Fruit fly (Drosophila melanogaster) whole organism, embryonic: Measurements from ENCODE around the gene Cpr65Aw.

Experiments
- CG10267 ChIP-seq: fragments of 200-800 bp; sonication (Bioruptor generic); optimal IDR thresholded peaks from 2 replicates; lab custom pipeline; 2018; ENCODE audit warnings: missing biosample characterization, mild to moderate bottlenecking, missing genetic modification characterization, moderate library complexity
- CG10654 ChIP-seq: fragments of 200-800 bp; sonication (Bioruptor generic); optimal IDR thresholded peaks from 2 replicates; lab custom pipeline; 2016; ENCODE audit warnings: missing biosample characterization, missing genetic modification characterization
- CG10979 ChIP-seq: fragments of 200-800 bp; sonication (Bioruptor generic); optimal IDR thresholded peaks from 2 replicates; lab custom pipeline; 2018; ENCODE audit warnings: missing biosample characterization, mild to moderate bottlenecking, missing genetic modification characterization, moderate library complexity
- CG11085 ChIP-seq: fragments of 200-800 bp; sonication (Bioruptor generic); IDR thresholded peaks from 2 replicates; pipeline ENCODE4 v1.3.6; 2022; ENCODE audit warnings: missing biosample characterization, missing genetic modification characterization
- CG12104 ChIP-seq: fragments of 200-800 bp; sonication (Bioruptor generic); optimal IDR thresholded peaks from 3 replicates; lab custom pipeline; 2016; ENCODE audit warnings: missing biosample characterization, missing genetic modification characterization
- CG13287 ChIP-seq: fragments of 200-800 bp; sonication (Bioruptor generic); IDR thresholded peaks from 2 replicates; pipeline ENCODE4 v1.3.6; 2022; ENCODE audit warnings: missing biosample characterization, missing genetic modification characterization; ENCODE audit not compliant: partially characterized antibody
- CG14860 ChIP-seq: fragments of 200-800 bp; sonication (Bioruptor generic); IDR thresholded peaks from 3 replicates; pipeline ENCODE4 v1.3.6; 2022; ENCODE audit warnings: missing biosample characterization, missing genetic modification characterization; ENCODE audit not compliant: partially characterized antibody
- CG15269 ChIP-seq: fragments of 200-800 bp; sonication (Bioruptor generic); optimal IDR thresholded peaks from 2 replicates; lab custom pipeline; 2018; ENCODE audit warnings: missing biosample characterization, mild to moderate bottlenecking, missing genetic modification characterization, moderate library complexity
- CG16813 ChIP-seq: fragments of 200-800 bp; sonication (Bioruptor generic); IDR thresholded peaks from 3 replicates; pipeline ENCODE4 v1.3.6; 2022; ENCODE audit warnings: missing biosample characterization, missing genetic modification characterization; ENCODE audit not compliant: partially characterized antibody
- CG17802 ChIP-seq: fragments of 200-800 bp; sonication (Bioruptor generic); optimal IDR thresholded peaks from 2 replicates; lab custom pipeline; 2018; ENCODE audit warnings: missing biosample characterization, mild to moderate bottlenecking, missing genetic modification characterization, moderate library complexity
- CG31441 ChIP-seq: fragments of 200-800 bp; sonication (Bioruptor generic); IDR thresholded peaks from 2 replicates; pipeline ENCODE4 v1.3.6; 2022; ENCODE audit warnings: missing biosample characterization, missing genetic modification characterization
- CG33557 ChIP-seq: fragments of 200-800 bp; sonication (Bioruptor generic); optimal IDR thresholded peaks from 2 replicates; lab custom pipeline; 2019; ENCODE audit warnings: missing biosample characterization, mild to moderate bottlenecking, missing genetic modification characterization, moderate library complexity
- CG34224 ChIP-seq: fragments of 200-800 bp; sonication (Bioruptor generic); IDR thresholded peaks from 3 replicates; pipeline ENCODE4 v1.3.6; 2022; ENCODE audit warnings: missing biosample characterization, missing genetic modification characterization; ENCODE audit not compliant: partially characterized antibody
- CG3847 ChIP-seq: fragments of 200-800 bp; sonication (Bioruptor generic); IDR thresholded peaks from 2 replicates; pipeline ENCODE4 v1.3.6; 2022; ENCODE audit warnings: missing biosample characterization, missing genetic modification characterization
- CG6791 ChIP-seq: fragments of 200-800 bp; sonication (Bioruptor generic); IDR thresholded peaks from 3 replicates; pipeline ENCODE4 v1.3.6; 2022; ENCODE audit warnings: missing biosample characterization, missing genetic modification characterization; ENCODE audit not compliant: partially characterized antibody
- CG8290 ChIP-seq, 3 experiments: fragments of 200-800 bp; sonication (Bioruptor generic); optimal IDR thresholded peaks; 2 replicates each; lab custom pipeline; 2016 to 2019; ENCODE audit warnings: missing biosample characterization in 3 of 3, missing genetic modification characterization in 3 of 3, mild to moderate bottlenecking in 2 of 3, moderate library complexity in 1 of 3
- CG9437 ChIP-seq: fragments of 200-800 bp; sonication (Bioruptor generic); optimal IDR thresholded peaks from 2 replicates; lab custom pipeline; 2018; ENCODE audit warnings: missing biosample characterization, mild to moderate bottlenecking, missing genetic modification characterization
- Deaf1 ChIP-seq: fragments of 200-800 bp; optimal IDR thresholded peaks from 3 replicates; lab custom pipeline; 2019; ENCODE audit warnings: missing biosample characterization, mild to moderate bottlenecking, missing genetic modification characterization, moderate library complexity
- Dp ChIP-seq: fragments of 200-800 bp; sonication (Bioruptor generic); optimal IDR thresholded peaks from 2 replicates; lab custom pipeline; 2018; ENCODE audit warnings: missing biosample characterization, mild to moderate bottlenecking, missing genetic modification characterization, moderate library complexity
- E2f2 ChIP-seq: fragments of 200-800 bp; sonication (Bioruptor generic); IDR thresholded peaks from 2 replicates; pipeline ENCODE4 v1.3.6; 2022; ENCODE audit warnings: missing biosample characterization, missing genetic modification characterization
- MBD-R2 ChIP-seq: fragments of 200-800 bp; sonication (Bioruptor generic); IDR thresholded peaks from 2 replicates; pipeline ENCODE4 v1.3.6; 2022; ENCODE audit warnings: missing biosample characterization, missing genetic modification characterization
- Neu2 ChIP-seq: fragments of 200-800 bp; sonication (Bioruptor generic); optimal IDR thresholded peaks from 3 replicates; lab custom pipeline; 2016; ENCODE audit warnings: missing biosample characterization, missing genetic modification characterization, borderline replicate concordance
- Scr ChIP-seq: fragments of 200-800 bp; sonication (Bioruptor generic); IDR thresholded peaks from 2 replicates; pipeline ENCODE4 v1.3.6; 2022; ENCODE audit warnings: missing biosample characterization, missing genetic modification characterization; ENCODE audit not compliant: partially characterized antibody
- Sry-δ ChIP-seq: fragments of 200-800 bp; sonication (Bioruptor generic); optimal IDR thresholded peaks from 2 replicates; lab custom pipeline; 2016; ENCODE audit warnings: missing biosample characterization, missing genetic modification characterization
- Ssrp ChIP-seq: fragments of 200-800 bp; sonication (Bioruptor generic); optimal IDR thresholded peaks from 2 replicates; lab custom pipeline; 2018; ENCODE audit warnings: missing biosample characterization, mild to moderate bottlenecking, missing genetic modification characterization, moderate library complexity
- YL-1 ChIP-seq: fragments of 200-800 bp; sonication (Bioruptor generic); optimal IDR thresholded peaks from 3 replicates; lab custom pipeline; 2017; ENCODE audit warnings: missing biosample characterization, mild to moderate bottlenecking, missing genetic modification characterization
- amos ChIP-seq: fragments of 200-800 bp; sonication (Bioruptor generic); IDR thresholded peaks from 2 replicates; pipeline ENCODE4 v1.3.6; 2022; ENCODE audit warnings: missing biosample characterization, missing genetic modification characterization; ENCODE audit not compliant: partially characterized antibody
- az2 ChIP-seq: fragments of 200-800 bp; sonication (Bioruptor generic); optimal IDR thresholded peaks from 3 replicates; lab custom pipeline; 2016; ENCODE audit warnings: missing biosample characterization, missing genetic modification characterization
- crc ChIP-seq: fragments of 200-800 bp; sonication (Bioruptor generic); optimal IDR thresholded peaks from 2 replicates; lab custom pipeline; 2016; ENCODE audit warnings: missing biosample characterization, missing genetic modification characterization
- croc ChIP-seq: fragments of 200-800 bp; sonication (Bioruptor generic); conservative IDR thresholded peaks from 3 replicates; pipeline ENCODE4 v1.3.6; 2022; ENCODE audit warnings: missing biosample characterization, missing genetic modification characterization
- da ChIP-seq: fragments of 200-800 bp; sonication (Bioruptor generic); optimal IDR thresholded peaks from 2 replicates; lab custom pipeline; 2016; ENCODE audit warnings: missing biosample characterization, missing genetic modification characterization
- danr ChIP-seq: fragments of 200-800 bp; sonication (Bioruptor generic); IDR thresholded peaks from 2 replicates; pipeline ENCODE4 v1.3.6; 2022; ENCODE audit warnings: missing biosample characterization, missing genetic modification characterization
- dpn ChIP-seq, 2 experiments: fragments of 200-800 bp; sonication (Bioruptor generic); optimal IDR thresholded peaks; 3 replicates each; lab custom pipeline; 2016; ENCODE audit warnings: missing biosample characterization in 2 of 2, missing genetic modification characterization in 2 of 2
- ems ChIP-seq: fragments of 200-800 bp; sonication (Bioruptor generic); optimal IDR thresholded peaks from 3 replicates; lab custom pipeline; 2016; ENCODE audit warnings: missing biosample characterization, missing genetic modification characterization
- fd3F ChIP-seq: fragments of 200-800 bp; sonication (Bioruptor generic); optimal IDR thresholded peaks from 2 replicates; lab custom pipeline; 2018; ENCODE audit warnings: missing biosample characterization, mild to moderate bottlenecking, missing genetic modification characterization, moderate library complexity
- fd96Cb ChIP-seq: fragments of 200-800 bp; sonication (Bioruptor generic); optimal IDR thresholded peaks from 2 replicates; lab custom pipeline; 2018; ENCODE audit warnings: missing biosample characterization, mild to moderate bottlenecking, missing genetic modification characterization, moderate library complexity
- ind ChIP-seq: fragments of 200-800 bp; sonication (Bioruptor generic); optimal IDR thresholded peaks from 3 replicates; lab custom pipeline; 2016; ENCODE audit warnings: missing biosample characterization, missing genetic modification characterization
- lilli ChIP-seq: fragments of 200-800 bp; sonication (Bioruptor generic); optimal IDR thresholded peaks from 3 replicates; lab custom pipeline; 2016; ENCODE audit warnings: missing biosample characterization, missing genetic modification characterization
- lola ChIP-seq, 3 experiments: fragments of >200 bp in 2 of 3; fragments of 200-800 bp in 1 of 3; sonication (Bioruptor generic) in 1 of 3; optimal IDR thresholded peaks; 2 replicates each; lab custom pipeline; 2017 to 2019; ENCODE audit warnings: missing biosample characterization in 3 of 3, missing genetic modification characterization in 3 of 3, mild to moderate bottlenecking in 1 of 3, moderate library complexity in 1 of 3
- mam ChIP-seq: fragments of 200-800 bp; sonication (Bioruptor generic); optimal IDR thresholded peaks from 3 replicates; lab custom pipeline; 2016; ENCODE audit warnings: missing biosample characterization, missing genetic modification characterization
- mld ChIP-seq: fragments of 200-800 bp; sonication (Bioruptor generic); IDR thresholded peaks from 3 replicates; pipeline ENCODE4 v1.3.6; 2022; ENCODE audit warnings: missing biosample characterization, missing genetic modification characterization; ENCODE audit not compliant: partially characterized antibody
- nerfin-2 ChIP-seq: fragments of 200-800 bp; sonication (Bioruptor generic); IDR thresholded peaks from 2 replicates; pipeline ENCODE4 v1.3.6; 2022; ENCODE audit warnings: missing biosample characterization, missing genetic modification characterization; ENCODE audit not compliant: partially characterized antibody
- row ChIP-seq: fragments of 200-800 bp; sonication (Bioruptor generic); IDR thresholded peaks from 3 replicates; pipeline ENCODE4 v1.3.6; 2022; ENCODE audit warnings: missing biosample characterization, missing genetic modification characterization
- sna ChIP-seq: fragments of 200-800 bp; sonication (Bioruptor generic); IDR thresholded peaks from 2 replicates; pipeline ENCODE4 v1.3.6; 2022; ENCODE audit warnings: missing biosample characterization, missing genetic modification characterization; ENCODE audit not compliant: partially characterized antibody
- stwl ChIP-seq: fragments of 200-800 bp; sonication (Bioruptor generic); optimal IDR thresholded peaks from 3 replicates; lab custom pipeline; 2018; ENCODE audit warnings: missing biosample characterization, mild to moderate bottlenecking, missing genetic modification characterization, moderate library complexity
- sug ChIP-seq: fragments of 200-800 bp; optimal IDR thresholded peaks from 2 replicates; lab custom pipeline; 2019; ENCODE audit warnings: missing biosample characterization, mild to moderate bottlenecking, missing genetic modification characterization, moderate library complexity
- tna ChIP-seq: fragments of 200-800 bp; sonication (Bioruptor generic); IDR thresholded peaks from 2 replicates; pipeline ENCODE4 v1.3.6; 2022; ENCODE audit warnings: missing biosample characterization, missing genetic modification characterization; ENCODE audit not compliant: partially characterized antibody
- unc-4 ChIP-seq: fragments of 200-800 bp; sonication (Bioruptor generic); IDR thresholded peaks from 2 replicates; pipeline ENCODE4 v1.3.6; 2022; ENCODE audit warnings: missing biosample characterization, missing genetic modification characterization; ENCODE audit not compliant: partially characterized antibody

Cpr65Aw gene

DNA sequence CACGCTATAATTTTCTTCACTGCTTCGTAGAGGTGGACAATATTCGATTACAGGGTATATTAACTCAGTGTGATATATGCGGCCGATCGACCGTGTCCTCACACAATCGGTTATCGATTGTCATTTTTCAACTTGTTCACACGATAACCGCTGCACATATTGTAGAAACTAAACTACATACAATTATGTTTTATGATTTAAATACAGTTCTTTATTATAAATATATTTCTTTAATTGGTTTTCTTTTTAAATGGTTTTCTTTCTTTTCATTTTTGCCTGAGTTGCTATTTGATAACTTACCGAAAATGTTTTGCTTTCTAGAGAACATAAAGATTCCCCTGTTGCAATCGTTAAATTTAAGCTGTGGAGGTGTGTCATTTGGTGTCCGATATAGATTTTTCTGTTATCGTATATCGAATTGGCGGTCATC lies 31.6 kb upstream of the Cpr65Aw start, which contains the start of the genes fmt and CG7376 (continued):
- peak; percentile 81 for TF ChIP-seq CG16813 (GFP tag; lab: Robert Waterston, UW)
- TF ChIP-seq Neu2 (GFP tag; lab: Kevin White, UChicago) = no peak
- TF ChIP-seq E2f2 (GFP tag; lab: Robert Waterston, UW) = peak; percentile 65
- peak; percentile 90 for TF ChIP-seq nerfin-2
- TF ChIP-seq da = no peak
- TF ChIP-seq sug (tag; lab: Kevin White, UChicago) = no peak
- peak; percentile 78 for TF ChIP-seq YL-1 (GFP tag; lab: Kevin White, UChicago)
- TF ChIP-seq croc (GFP tag; lab: Robert Waterston, UW) = no peak
- TF ChIP-seq ems (GFP tag; lab: Kevin White, UChicago) = no peak
- TF ChIP-seq crc (GFP tag; lab: Kevin White, UChicago) = no peak
- TF ChIP-seq CG10654 = peak; percentile 27
- peak; percentile 56; the same call in 1 of the 2 replicates for TF ChIP-seq unc-4 (GFP tag; lab: Robert Waterston, UW)
- peak; percentile 89 for TF ChIP-seq CG14860 (GFP tag; lab: Robert Waterston, UW)
- peak; percentile 64 for TF ChIP-seq Dp (GFP tag; lab: Kevin White, UChicago)
- TF ChIP-seq CG17802 (tag; lab: Kevin White, UChicago) = peak; percentile 56
- TF ChIP-seq ind (GFP tag; lab: Kevin White, UChicago) = peak; percentile 31
- no peak for TF ChIP-seq CG8290 (GFP tag; optimal IDR thresholded peaks at IDR 0.05; lab: Kevin White, UChicago)
- no peak for TF ChIP-seq CG8290 (tag; optimal IDR thresholded peaks at IDR 0.05; lab: Kevin White, UChicago)
- TF ChIP-seq row (GFP tag; lab: Robert Waterston, UW) = peak; percentile 89
- TF ChIP-seq CG3847 = peak; percentile 51
- TF ChIP-seq lilli (GFP tag; lab: Kevin White, UChicago) = peak; percentile 34
- TF ChIP-seq Ssrp (tag; lab: Kevin White, UChicago) = peak; percentile 15
- TF ChIP-seq fd96Cb (tag; lab: Kevin White, UChicago) = peak; percentile 15
- TF ChIP-seq CG15269 (tag; lab: Kevin White, UChicago) = no peak
- peak; percentile 7 for TF ChIP-seq az2
- peak; percentile 80 for TF ChIP-seq CG6791 (GFP tag; lab: Robert Waterston, UW)
- TF ChIP-seq stwl (tag; lab: Kevin White, UChicago) = peak; percentile 86
- TF ChIP-seq CG10979 (tag; lab: Kevin White, UChicago) = peak; percentile 30
- TF ChIP-seq amos (GFP tag; lab: Robert Waterston, UW) = peak; percentile 63
- peak; percentile 4 for TF ChIP-seq CG9437 (GFP tag; lab: Kevin White, UChicago)
- TF ChIP-seq lola (GFP tag; optimal IDR thresholded peaks at IDR 0.05; lab: Kevin White, UChicago) = peak in 1 of 3 experiments; percentile 61
- no peak for TF ChIP-seq CG31441 (GFP tag; lab: Robert Waterston, UW)
- peak; percentile 80 for TF ChIP-seq Scr (GFP tag; lab: Robert Waterston, UW)
- TF ChIP-seq CG10267 (tag; lab: Kevin White, UChicago) = peak; percentile 71
- TF ChIP-seq mld (GFP tag; lab: Robert Waterston, UW) = peak; percentile 61; the same call in 2 of the 3 replicates
- peak; percentile 34 for TF ChIP-seq CG12104 (GFP tag; lab: Kevin White, UChicago)
- no peak for TF ChIP-seq Deaf1
- TF ChIP-seq CG11085 (GFP tag; lab: Robert Waterston, UW) = no peak
- TF ChIP-seq CG34224 = peak; percentile 69; the same call in 2 of the 3 replicates
- TF ChIP-seq mam (GFP tag; lab: Kevin White, UChicago) = peak; percentile 3
- TF ChIP-seq CG33557 (GFP tag; lab: Kevin White, UChicago) = no peak
- TF ChIP-seq sna (GFP tag; lab: Robert Waterston, UW) = peak; percentile 75
- peak; percentile 37 for TF ChIP-seq fd3F (GFP tag; lab: Kevin White, UChicago)
- peak in 1 of 2 experiments; percentile 42 for TF ChIP-seq dpn (GFP tag; optimal IDR thresholded peaks at IDR 0.05; lab: Kevin White, UChicago)
- peak; percentile 46; the same call in 1 of the 2 replicates for TF ChIP-seq MBD-R2
- TF ChIP-seq Sry-δ (GFP tag; lab: Kevin White, UChicago) = peak; percentile 76
- TF ChIP-seq CG13287 (GFP tag; lab: Robert Waterston, UW) = peak; percentile 70
- peak; percentile 84 for TF ChIP-seq tna (GFP tag; lab: Robert Waterston, UW)
- no peak for TF ChIP-seq danr (GFP tag; lab: Robert Waterston, UW)
